Worm (Caenorhabditis elegans) whole organism, L3 larva: ENCODE measurements around the gene C48B4.3.

ENCODE experiments used
- R02D3.7 ChIP-seq: fragments of 150-350 bp; optimal IDR thresholded peaks from 2 replicates; lab custom pipeline; 2014; ENCODE audit warnings: missing biosample characterization, missing genetic modification characterization
- ZK546.5 ChIP-seq: sonication (generic microtip); optimal IDR thresholded peaks from 2 replicates; lab custom pipeline; 2017; ENCODE audit warnings: missing biosample characterization, missing genetic modification characterization
- aly-2 ChIP-seq: fragments of 150-350 bp; optimal IDR thresholded peaks from 2 replicates; lab custom pipeline; 2014; ENCODE audit warnings: missing biosample characterization, missing genetic modification characterization
- ama-1 ChIP-seq: fragments of 150-350 bp; optimal IDR thresholded peaks from 2 replicates; lab custom pipeline; 2018
- ceh-16 ChIP-seq: sonication (generic microtip); optimal IDR thresholded peaks from 2 replicates; lab custom pipeline; 2017; ENCODE audit warnings: missing biosample characterization, missing genetic modification characterization
- ceh-28 ChIP-seq: fragments of 150-350 bp; optimal IDR thresholded peaks from 2 replicates; lab custom pipeline; 2014; ENCODE audit warnings: missing biosample characterization, missing genetic modification reagents, missing genetic modification characterization
- ceh-82 ChIP-seq: fragments of 150-350 bp; optimal IDR thresholded peaks from 2 replicates; lab custom pipeline; 2014; ENCODE audit warnings: missing biosample characterization, missing genetic modification characterization
- ceh-9 ChIP-seq: sonication (generic microtip); optimal IDR thresholded peaks from 2 replicates; lab custom pipeline; 2018; ENCODE audit warnings: missing biosample characterization, missing genetic modification characterization
- daf-12 ChIP-seq: fragments of 150-350 bp; optimal IDR thresholded peaks from 2 replicates; lab custom pipeline; 2014; ENCODE audit warnings: missing biosample characterization, missing genetic modification reagents, missing genetic modification characterization
- egl-27 ChIP-seq: sonication (generic microtip); optimal IDR thresholded peaks from 4 replicates; lab custom pipeline; 2017; ENCODE audit warnings: missing biosample characterization, missing genetic modification reagents, missing genetic modification characterization
- egl-5 ChIP-seq: fragments of 150-350 bp; optimal IDR thresholded peaks from 2 replicates; lab custom pipeline; 2017; ENCODE audit warnings: missing biosample characterization, missing genetic modification reagents, missing genetic modification characterization, inconsistent platforms
- elt-1 ChIP-seq: fragments of 150-350 bp; optimal IDR thresholded peaks from 2 replicates; lab custom pipeline; 2014; ENCODE audit warnings: missing biosample characterization, missing genetic modification characterization
- elt-2 ChIP-seq: sonication (generic microtip); optimal IDR thresholded peaks from 2 replicates; lab custom pipeline; 2016; ENCODE audit warnings: missing genetic modification reagents, mild to moderate bottlenecking, missing genetic modification characterization, missing compliant biosample characterization
- elt-3 ChIP-seq, 3 experiments: fragments of 150-350 bp in 1 of 3; sonication (generic microtip) in 2 of 3; optimal IDR thresholded peaks; 2 replicates in 2 of 3; 4 replicates in 1 of 3; lab custom pipeline; 2014 to 2017; ENCODE audit warnings: missing biosample characterization in 3 of 3, missing genetic modification characterization in 3 of 3
- eor-1 ChIP-seq, 2 experiments: fragments of 150-350 bp; optimal IDR thresholded peaks; 2 replicates each; lab custom pipeline; 2014 to 2018; ENCODE audit warnings: missing biosample characterization in 2 of 2, missing genetic modification characterization in 2 of 2
- fkh-10 ChIP-seq: sonication (generic microtip); optimal IDR thresholded peaks from 2 replicates; lab custom pipeline; 2017; ENCODE audit warnings: missing biosample characterization, missing genetic modification reagents, missing genetic modification characterization
- fkh-2 ChIP-seq: fragments of 150-350 bp; optimal IDR thresholded peaks from 2 replicates; lab custom pipeline; 2014; ENCODE audit warnings: missing biosample characterization, missing genetic modification reagents, missing genetic modification characterization
- fos-1 ChIP-seq: fragments of 150-350 bp; optimal IDR thresholded peaks from 2 replicates; lab custom pipeline; 2014; ENCODE audit warnings: missing biosample characterization, missing genetic modification characterization
- hmg-11 ChIP-seq: sonication (generic microtip); optimal IDR thresholded peaks from 2 replicates; lab custom pipeline; 2016; ENCODE audit warnings: missing genetic modification characterization, missing compliant biosample characterization
- jun-1 ChIP-seq: fragments of 150-350 bp; optimal IDR thresholded peaks from 2 replicates; lab custom pipeline; 2014; ENCODE audit warnings: missing biosample characterization, missing genetic modification reagents, missing genetic modification characterization
- lin-15B ChIP-seq: fragments of 150-350 bp; optimal IDR thresholded peaks from 2 replicates; lab custom pipeline; 2014; ENCODE audit warnings: missing biosample characterization, missing genetic modification characterization
- lin-39 ChIP-seq: fragments of 150-350 bp; optimal IDR thresholded peaks from 2 replicates; lab custom pipeline; 2018; ENCODE audit warnings: missing biosample characterization, missing genetic modification reagents, missing genetic modification characterization
- lsy-12 ChIP-seq: sonication (generic microtip); optimal IDR thresholded peaks from 2 replicates; lab custom pipeline; 2016; ENCODE audit warnings: mild to moderate bottlenecking, missing genetic modification characterization, missing compliant biosample characterization
- mdl-1 ChIP-seq: fragments of 150-350 bp; optimal IDR thresholded peaks from 2 replicates; lab custom pipeline; 2014; ENCODE audit warnings: missing biosample characterization, missing genetic modification characterization
- mml-1 ChIP-seq: fragments of 150-350 bp; sonication (generic microtip); optimal IDR thresholded peaks from 3 replicates; lab custom pipeline; 2014; ENCODE audit warnings: missing biosample characterization, missing genetic modification characterization
- nfya-1 ChIP-seq: sonication (generic microtip); optimal IDR thresholded peaks from 2 replicates; lab custom pipeline; 2017; ENCODE audit warnings: missing genetic modification characterization, mild to moderate bottlenecking, missing compliant biosample characterization, antibody characterized with exemption, moderate library complexity; ENCODE audit not compliant: insufficient read depth
- nhr-11 ChIP-seq: fragments of 150-350 bp; optimal IDR thresholded peaks from 2 replicates; lab custom pipeline; 2014; ENCODE audit warnings: missing biosample characterization, missing genetic modification characterization
- nhr-12 ChIP-seq: fragments of 150-350 bp; optimal IDR thresholded peaks from 2 replicates; lab custom pipeline; 2014; ENCODE audit warnings: missing biosample characterization, missing genetic modification characterization
- nhr-23 ChIP-seq: fragments of 150-350 bp; optimal IDR thresholded peaks from 2 replicates; lab custom pipeline; 2014; ENCODE audit warnings: missing biosample characterization, missing genetic modification reagents, missing genetic modification characterization
- nhr-237 ChIP-seq: fragments of 150-350 bp; optimal IDR thresholded peaks from 2 replicates; lab custom pipeline; 2014; ENCODE audit warnings: missing biosample characterization, missing genetic modification characterization
- nhr-25 ChIP-seq: sonication (generic microtip); optimal IDR thresholded peaks from 2 replicates; lab custom pipeline; 2017; ENCODE audit warnings: missing biosample characterization, missing genetic modification characterization
- nhr-28 ChIP-seq: fragments of 150-350 bp; optimal IDR thresholded peaks from 2 replicates; lab custom pipeline; 2014; ENCODE audit warnings: missing biosample characterization, missing genetic modification characterization
- nhr-43 ChIP-seq: sonication (generic microtip); optimal IDR thresholded peaks from 2 replicates; lab custom pipeline; 2016; ENCODE audit warnings: mild to moderate bottlenecking, missing genetic modification characterization, missing compliant biosample characterization; ENCODE audit not compliant: poor library complexity, severe bottlenecking
- nhr-67 ChIP-seq: fragments of 150-350 bp; optimal IDR thresholded peaks from 2 replicates; lab custom pipeline; 2014; ENCODE audit warnings: missing biosample characterization, missing genetic modification characterization
- nhr-76 ChIP-seq: fragments of 150-350 bp; sonication (generic microtip); optimal IDR thresholded peaks from 5 replicates; lab custom pipeline; 2014; ENCODE audit warnings: missing biosample characterization, missing genetic modification characterization
- nhr-77 ChIP-seq: fragments of 150-350 bp; optimal IDR thresholded peaks from 2 replicates; lab custom pipeline; 2014; ENCODE audit warnings: missing biosample characterization, missing genetic modification characterization
- pha-4 ChIP-seq: fragments of 150-350 bp; optimal IDR thresholded peaks from 2 replicates; lab custom pipeline; 2014; ENCODE audit warnings: missing biosample characterization, missing genetic modification reagents, missing genetic modification characterization
- pqm-1 ChIP-seq: fragments of 150-350 bp; optimal IDR thresholded peaks from 2 replicates; lab custom pipeline; 2017; ENCODE audit warnings: missing biosample characterization, missing genetic modification characterization, inconsistent platforms
- sea-2 ChIP-seq: fragments of 150-350 bp; sonication (generic microtip); optimal IDR thresholded peaks from 4 replicates; lab custom pipeline; 2014; ENCODE audit warnings: missing biosample characterization, missing genetic modification reagents, missing genetic modification characterization
- skn-1 ChIP-seq: fragments of 150-350 bp; optimal IDR thresholded peaks from 2 replicates; lab custom pipeline; 2014; ENCODE audit warnings: missing biosample characterization, missing genetic modification characterization
- snpc-4 ChIP-seq: fragments of 150-350 bp; optimal IDR thresholded peaks from 2 replicates; lab custom pipeline; 2014; ENCODE audit warnings: missing biosample characterization, missing genetic modification characterization
- tbx-2 ChIP-seq: sonication (generic microtip); optimal IDR thresholded peaks from 2 replicates; lab custom pipeline; 2016; ENCODE audit warnings: mild to moderate bottlenecking, missing genetic modification characterization, missing compliant biosample characterization
- unc-39 ChIP-seq: sonication (generic microtip); optimal IDR thresholded peaks from 4 replicates; lab custom pipeline; 2017; ENCODE audit warnings: missing biosample characterization, missing genetic modification characterization
- unc-62 ChIP-seq: fragments of 150-350 bp; sonication (generic microtip); optimal IDR thresholded peaks from 4 replicates; lab custom pipeline; 2014; ENCODE audit warnings: missing biosample characterization, missing genetic modification reagents, missing genetic modification characterization
- zag-1 ChIP-seq: fragments of 150-350 bp; optimal IDR thresholded peaks from 2 replicates; lab custom pipeline; 2014; ENCODE audit warnings: missing biosample characterization, missing genetic modification characterization
- ztf-11 ChIP-seq: fragments of 150-350 bp; optimal IDR thresholded peaks from 2 replicates; lab custom pipeline; 2014; ENCODE audit warnings: missing biosample characterization, missing genetic modification characterization
- ztf-4 ChIP-seq: fragments of 150-350 bp; optimal IDR thresholded peaks from 2 replicates; lab custom pipeline; 2014; ENCODE audit warnings: missing biosample characterization, missing genetic modification characterization

Gene C48B4.3

DNA sequence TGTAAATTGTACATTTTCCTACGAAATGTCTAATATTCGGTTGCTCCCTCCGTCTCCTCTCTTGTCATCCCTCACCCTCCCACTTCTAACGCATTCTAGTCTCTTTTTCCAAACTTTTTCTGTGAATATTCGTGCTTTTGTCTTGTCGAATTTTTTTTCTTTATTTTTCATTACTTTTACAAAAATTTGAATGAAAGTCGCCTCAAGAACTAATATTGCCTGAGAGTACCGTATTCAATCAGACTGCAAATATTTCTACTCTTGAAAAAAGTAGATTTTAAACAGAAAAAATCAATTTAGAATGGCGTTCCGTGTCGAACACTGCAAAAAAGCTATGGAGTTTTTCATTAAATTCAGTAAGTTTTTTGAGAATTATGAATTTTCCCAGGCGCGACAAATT lies 25.9 kb downstream of the C48B4.3 start, which contains the start of gene ZK1098.11:
Gene ZK1098.11, plus strand, starts transcription at position 301 of the 400 bp plus-strand sequence.
- TF ChIP-seq unc-62 (GFP tag; lab: Kevin White, UChicago): no peak
- no peak for TF ChIP-seq nhr-76 (tag; lab: Kevin White, UChicago)
- TF ChIP-seq sea-2: no peak
- TF ChIP-seq hmg-11 (tag; lab: Kevin White, UChicago): no peak
- no peak for TF ChIP-seq elt-3 (tag; optimal IDR thresholded peaks at IDR 0.05; lab: Kevin White, UChicago)
- TF ChIP-seq nhr-28: no peak
- no peak for TF ChIP-seq eor-1 (tag; optimal IDR thresholded peaks at IDR 0.05; lab: Kevin White, UChicago)
- no peak for TF ChIP-seq tbx-2 (tag; lab: Kevin White, UChicago)
- TF ChIP-seq aly-2 (tag; lab: Kevin White, UChicago): no peak
- TF ChIP-seq fkh-10: no peak
- no peak for TF ChIP-seq jun-1 (tag; lab: Kevin White, UChicago)
- no peak for TF ChIP-seq nhr-43
- TF ChIP-seq nhr-12 (tag; lab: Kevin White, UChicago): no peak
- TF ChIP-seq lin-15B (tag; lab: Kevin White, UChicago): no peak

DNA sequence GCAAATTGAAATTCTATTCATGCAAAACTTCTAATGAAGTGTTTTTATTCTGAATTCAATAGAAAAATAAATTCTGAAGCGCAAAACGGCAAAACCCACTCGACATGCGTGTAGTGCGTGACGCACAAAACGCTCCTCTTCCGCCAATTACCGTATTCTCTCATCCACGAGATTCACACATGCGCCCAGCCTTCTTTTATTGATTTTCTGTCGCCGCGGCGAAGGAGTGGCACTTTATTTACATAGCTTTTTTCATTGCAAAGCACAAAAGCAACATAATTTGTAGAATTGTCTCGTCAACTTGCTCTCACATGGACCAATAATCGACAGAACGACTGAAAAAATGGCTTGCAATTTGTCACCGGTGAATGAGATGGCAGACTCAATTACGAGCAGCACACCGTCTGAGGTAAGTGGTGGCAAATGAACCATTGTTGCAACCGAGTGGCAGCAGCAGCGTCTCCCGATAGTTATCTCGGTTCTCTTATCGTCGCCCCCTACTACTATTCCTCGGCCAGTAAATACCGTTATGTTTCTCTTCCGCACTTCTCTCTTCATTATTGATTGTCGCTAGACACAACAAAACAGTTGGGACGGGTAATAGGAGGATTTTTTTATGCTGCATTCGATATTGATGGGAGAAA lies 36.0 kb downstream of the C48B4.3 start, which contains the start of gene unc-16:
Gene unc-16, plus strand, starts transcription at position 243 of the 644 bp plus-strand sequence.
- TF ChIP-seq nhr-76 (tag; lab: Kevin White, UChicago) (no peak), jun-1 (tag; lab: Kevin White, UChicago) (peak; percentile 27), mml-1 (tag; lab: Kevin White, UChicago) (peak; percentile 87), zag-1 (tag; lab: Kevin White, UChicago) (no peak), elt-3 (tag; optimal IDR thresholded peaks at IDR 0.05; lab: Kevin White, UChicago) (no peak), skn-1 (tag; lab: Kevin White, UChicago) (peak; percentile 46), lin-15B (tag; lab: Kevin White, UChicago) (peak; percentile 89), nfya-1 (peak; percentile 96), ZK546.5 (tag; lab: Kevin White, UChicago) (no peak), nhr-43 (peak; percentile 57), pqm-1 (tag; lab: Kevin White, UChicago) (peak; percentile 23), pha-4 (tag; lab: Kevin White, UChicago) (peak; percentile 97), ceh-16 (tag; lab: Kevin White, UChicago) (no peak), daf-12 (tag; lab: Kevin White, UChicago) (no peak), fos-1 (tag; lab: Kevin White, UChicago) (no peak), nhr-25 (tag; lab: Kevin White, UChicago) (peak; percentile 56), hmg-11 (tag; lab: Kevin White, UChicago) (peak; percentile 90), nhr-12 (tag; lab: Kevin White, UChicago) (no peak), sea-2 (peak; percentile 73), elt-1 (tag; lab: Kevin White, UChicago) (no peak), fkh-2 (tag; lab: Kevin White, UChicago) (no peak), lsy-12 (tag; lab: Kevin White, UChicago) (peak; percentile 85), unc-62 (GFP tag; lab: Kevin White, UChicago) (peak; percentile 70), aly-2 (tag; lab: Kevin White, UChicago) (no peak), fkh-10 (peak; percentile 44), unc-39 (tag; lab: Kevin White, UChicago) (no peak), egl-27 (no peak), elt-2 (tag; lab: Kevin White, UChicago) (peak; percentile 72), ceh-28 (tag; lab: Kevin White, UChicago) (peak; percentile 90), eor-1 (tag; optimal IDR thresholded peaks at IDR 0.05; lab: Kevin White, UChicago) (peak in 1 of 2 experiments; percentile 13), ama-1 (peak; percentile 58), mdl-1 (peak; percentile 87), ztf-4 (no peak), tbx-2 (tag; lab: Kevin White, UChicago) (peak; percentile 82), ceh-82 (tag; lab: Kevin White, UChicago) (peak; percentile 19), nhr-67 (no peak), nhr-77 (tag; lab: Kevin White, UChicago) (no peak), nhr-28 (no peak), ceh-9 (tag; lab: Kevin White, UChicago) (no peak), snpc-4 (peak; percentile 90), lin-39 (tag; lab: Kevin White, UChicago) (peak; percentile 85), ztf-11 (tag; lab: Kevin White, UChicago) (no peak), R02D3.7 (peak; percentile 70), nhr-11 (tag; lab: Kevin White, UChicago) (no peak), egl-5 (tag; lab: Kevin White, UChicago) (peak; percentile 88), nhr-237 (tag; lab: Kevin White, UChicago) (no peak), nhr-23 (tag; lab: Kevin White, UChicago) (peak; percentile 63)
- TF ChIP-seq, all 47 proteins: peak for 26
